Worm (Caenorhabditis elegans): ENCODE data around the gene F01D5.2.

Gene F01D5.2

ce11 chrII:14044199-14044598, 45.3 kb upstream of the F01D5.2 start (continued):
- TF ChIP-seq elt-1 (tag; optimal IDR thresholded peaks at IDR 0.05) (no peak), nfya-1 (tag; optimal IDR thresholded peaks at IDR 0.05; ENCODE audit: insufficient read depth) (peak; percentile 81), R02D3.7 (tag; optimal IDR thresholded peaks at IDR 0.05) (no peak), ama-1 (optimal IDR thresholded peaks at IDR 0.05) (peak; percentile 28)

ce11 chrII:14042836-14043604, 44.2 kb upstream of the F01D5.2 start:
- TF ChIP-seq pqm-1 (tag; optimal IDR thresholded peaks at IDR 0.05) = peak; percentile 66
- no peak for TF ChIP-seq nhr-67 (tag; optimal IDR thresholded peaks at IDR 0.05)
- TF ChIP-seq nhr-43 (tag; optimal IDR thresholded peaks at IDR 0.05; ENCODE audit: poor library complexity, severe bottlenecking) = peak; percentile 18
- no peak for TF ChIP-seq jun-1 (tag; optimal IDR thresholded peaks at IDR 0.05)
- TF ChIP-seq nfya-1 (tag; optimal IDR thresholded peaks at IDR 0.05; ENCODE audit: insufficient read depth) = peak; percentile 1
- TF ChIP-seq fkh-10 (GFP tag; optimal IDR thresholded peaks at IDR 0.05) = no peak
- TF ChIP-seq pha-4 (tag; optimal IDR thresholded peaks at IDR 0.05) = peak; percentile 80
- no peak for TF ChIP-seq nhr-23 (tag; optimal IDR thresholded peaks at IDR 0.05)
- peak; percentile 75 for TF ChIP-seq mml-1 (tag; optimal IDR thresholded peaks at IDR 0.05)
- TF ChIP-seq tbx-2 (tag; optimal IDR thresholded peaks at IDR 0.05) = no peak
- no peak for TF ChIP-seq ceh-28 (tag; optimal IDR thresholded peaks at IDR 0.05)
- peak; percentile 68 for TF ChIP-seq elt-2 (tag; optimal IDR thresholded peaks at IDR 0.05)
- peak; percentile 6 for TF ChIP-seq snpc-4 (tag; optimal IDR thresholded peaks at IDR 0.05)
- TF ChIP-seq skn-1 (tag; optimal IDR thresholded peaks at IDR 0.05) = no peak
- TF ChIP-seq nhr-11 (tag; optimal IDR thresholded peaks at IDR 0.05) = no peak
- no peak for TF ChIP-seq R02D3.7 (tag; optimal IDR thresholded peaks at IDR 0.05)

DNA sequence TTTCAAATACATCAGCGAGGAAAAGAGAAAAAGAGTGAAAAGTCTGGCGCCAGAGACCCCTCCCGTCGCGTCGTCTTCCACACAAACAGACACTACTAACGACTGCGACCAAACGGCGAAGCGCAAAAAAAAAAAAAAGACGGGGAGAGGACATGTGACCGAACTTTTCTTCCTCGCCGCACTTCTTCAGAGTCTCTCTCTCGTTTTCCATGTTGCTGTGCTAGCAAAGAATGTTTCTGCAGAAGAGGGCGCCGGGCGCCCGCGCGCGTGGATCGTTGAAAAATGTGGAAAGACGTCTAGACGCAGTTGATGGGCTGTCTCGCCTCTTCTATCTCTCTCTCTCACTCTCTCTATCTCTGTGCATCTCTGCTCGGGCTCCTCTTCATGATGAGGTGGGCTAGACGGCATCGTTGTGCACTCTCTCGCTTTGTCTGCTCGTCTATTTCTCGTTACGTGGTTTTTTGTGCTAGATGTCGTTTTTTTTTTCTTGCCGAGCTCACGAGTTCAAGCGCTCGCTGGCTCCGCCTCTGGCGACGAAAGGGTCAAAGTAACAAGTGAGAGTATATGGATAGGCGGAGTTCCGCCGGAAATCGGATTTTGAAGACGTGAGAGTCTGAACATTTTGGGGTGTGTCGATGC, 41.5 kb upstream of the F01D5.2 start:
- peak; percentile 82 for TF ChIP-seq nhr-11 (tag; optimal IDR thresholded peaks at IDR 0.05)
- peak; percentile 76 for TF ChIP-seq snpc-4 (tag; optimal IDR thresholded peaks at IDR 0.05)
- no peak for TF ChIP-seq nhr-28 (tag; optimal IDR thresholded peaks at IDR 0.05)
- TF ChIP-seq nfya-1 (tag; optimal IDR thresholded peaks at IDR 0.05; ENCODE audit: insufficient read depth) = peak; percentile 90
- peak; percentile 92 for TF ChIP-seq elt-2 (tag; optimal IDR thresholded peaks at IDR 0.05)
- TF ChIP-seq unc-62 (GFP tag; optimal IDR thresholded peaks at IDR 0.05) = peak; percentile 93
- TF ChIP-seq R02D3.7 (tag; optimal IDR thresholded peaks at IDR 0.05) = peak; percentile 71
- no peak for TF ChIP-seq ztf-11 (tag; optimal IDR thresholded peaks at IDR 0.05)
- peak; percentile 85 for TF ChIP-seq pha-4 (tag; optimal IDR thresholded peaks at IDR 0.05)
- no peak for TF ChIP-seq fkh-2 (tag; optimal IDR thresholded peaks at IDR 0.05)
- TF ChIP-seq elt-3 (tag; optimal IDR thresholded peaks at IDR 0.05) = no peak
- peak; percentile 87 for TF ChIP-seq nhr-23 (tag; optimal IDR thresholded peaks at IDR 0.05)
- peak; percentile 76 for TF ChIP-seq zag-1 (tag; optimal IDR thresholded peaks at IDR 0.05)
- TF ChIP-seq nhr-12 (tag; optimal IDR thresholded peaks at IDR 0.05) = no peak
- no peak for TF ChIP-seq mml-1 (tag; optimal IDR thresholded peaks at IDR 0.05)
- TF ChIP-seq eor-1 (tag; optimal IDR thresholded peaks at IDR 0.05) = no peak
- TF ChIP-seq fkh-10 (GFP tag; optimal IDR thresholded peaks at IDR 0.05) = peak; percentile 68
- TF ChIP-seq fos-1 (tag; optimal IDR thresholded peaks at IDR 0.05) = no peak
- TF ChIP-seq mdl-1 (tag; optimal IDR thresholded peaks at IDR 0.05) = peak; percentile 98
- TF ChIP-seq ZK546.5 (tag; optimal IDR thresholded peaks at IDR 0.05) = peak; percentile 25
- peak; percentile 79 for TF ChIP-seq lsy-12 (tag; optimal IDR thresholded peaks at IDR 0.05)
- peak; percentile 44 for TF ChIP-seq elt-1 (tag; optimal IDR thresholded peaks at IDR 0.05)
- TF ChIP-seq tbx-2 (tag; optimal IDR thresholded peaks at IDR 0.05) = peak; percentile 84
- TF ChIP-seq ztf-4 (tag; optimal IDR thresholded peaks at IDR 0.05) = peak; percentile 72
- TF ChIP-seq nhr-25 (tag; optimal IDR thresholded peaks at IDR 0.05) = peak; percentile 60
- TF ChIP-seq lin-39 (tag; optimal IDR thresholded peaks at IDR 0.05) = peak; percentile 99
- no peak for TF ChIP-seq nhr-76 (tag; optimal IDR thresholded peaks at IDR 0.05)
- no peak for TF ChIP-seq ceh-9 (tag; optimal IDR thresholded peaks at IDR 0.05)
- TF ChIP-seq nhr-77 (tag; optimal IDR thresholded peaks at IDR 0.05) = peak; percentile 45
- TF ChIP-seq jun-1 (tag; optimal IDR thresholded peaks at IDR 0.05) = peak; percentile 91
- no peak for TF ChIP-seq daf-12 (tag; optimal IDR thresholded peaks at IDR 0.05)
- peak; percentile 72 for TF ChIP-seq pqm-1 (tag; optimal IDR thresholded peaks at IDR 0.05)
- TF ChIP-seq nhr-237 (tag; optimal IDR thresholded peaks at IDR 0.05) = no peak
- no peak for TF ChIP-seq aly-2 (tag; optimal IDR thresholded peaks at IDR 0.05)
- TF ChIP-seq ama-1 (optimal IDR thresholded peaks at IDR 0.05) = peak; percentile 74
- TF ChIP-seq unc-39 (tag; optimal IDR thresholded peaks at IDR 0.05) = no peak
- TF ChIP-seq hmg-11 (tag; optimal IDR thresholded peaks at IDR 0.05) = peak; percentile 98
- no peak for TF ChIP-seq nhr-67 (tag; optimal IDR thresholded peaks at IDR 0.05)
- TF ChIP-seq lin-15B (tag; optimal IDR thresholded peaks at IDR 0.05) = peak; percentile 65
- TF ChIP-seq skn-1 (tag; optimal IDR thresholded peaks at IDR 0.05) = peak; percentile 66
- TF ChIP-seq ceh-28 (tag; optimal IDR thresholded peaks at IDR 0.05) = peak; percentile 88
- TF ChIP-seq egl-27 (tag; optimal IDR thresholded peaks at IDR 0.05) = peak; percentile 82
- no peak for TF ChIP-seq sea-2 (GFP tag; optimal IDR thresholded peaks at IDR 0.05)
- peak; percentile 82 for TF ChIP-seq nhr-43 (tag; optimal IDR thresholded peaks at IDR 0.05; ENCODE audit: poor library complexity, severe bottlenecking)
